Worm (Caenorhabditis elegans) whole organism, mixed stage, embryonic: ENCODE measurements around the gene fbxa-210.

ENCODE experiments used
- M03D4.4 ChIP-seq: sonication (generic microtip); optimal IDR thresholded peaks from 2 replicates; lab custom pipeline; 2017; ENCODE audit warnings: mild to moderate bottlenecking, missing genetic modification characterization, missing compliant biosample characterization
- bed-3 ChIP-seq: fragments of 200-800 bp; sonication (Bioruptor generic); optimal IDR thresholded peaks from 3 replicates; lab custom pipeline; 2018; ENCODE audit warnings: mild to moderate bottlenecking, missing genetic modification characterization, moderate library complexity, missing compliant biosample characterization
- ceh-39 ChIP-seq: fragments of 150-350 bp; optimal IDR thresholded peaks from 2 replicates; lab custom pipeline; 2014; ENCODE audit warnings: missing biosample characterization, missing genetic modification characterization
- ceh-43 ChIP-seq: fragments of 200-800 bp; sonication (Bioruptor generic); optimal IDR thresholded peaks from 2 replicates; lab custom pipeline; 2018; ENCODE audit warnings: mild to moderate bottlenecking, missing genetic modification characterization, moderate library complexity, missing compliant biosample characterization
- ces-1 ChIP-seq: fragments of 150-350 bp; optimal IDR thresholded peaks from 2 replicates; lab custom pipeline; 2014; ENCODE audit warnings: missing biosample characterization, missing genetic modification reagents, missing genetic modification characterization
- cnd-1 ChIP-seq: fragments of 200-800 bp; sonication (Bioruptor generic); optimal IDR thresholded peaks from 2 replicates; lab custom pipeline; 2018; ENCODE audit warnings: mild to moderate bottlenecking, missing genetic modification characterization, missing compliant biosample characterization
- drap-1 ChIP-seq: fragments of 200-800 bp; sonication (Bioruptor generic); optimal IDR thresholded peaks from 3 replicates; lab custom pipeline; 2018; ENCODE audit warnings: mild to moderate bottlenecking, missing genetic modification characterization, missing compliant biosample characterization
- elt-1 ChIP-seq: sonication (generic microtip); optimal IDR thresholded peaks from 2 replicates; lab custom pipeline; 2017; ENCODE audit warnings: missing genetic modification characterization, mild to moderate bottlenecking, missing compliant biosample characterization, antibody characterized with exemption, moderate library complexity, borderline replicate concordance; ENCODE audit not compliant: insufficient read depth
- elt-3 ChIP-seq: fragments of 150-350 bp; optimal IDR thresholded peaks from 2 replicates; lab custom pipeline; 2014; ENCODE audit warnings: missing biosample characterization, missing genetic modification characterization
- flh-1 ChIP-seq: fragments of 200-800 bp; sonication (Bioruptor generic); optimal IDR thresholded peaks from 2 replicates; lab custom pipeline; 2018; ENCODE audit warnings: mild to moderate bottlenecking, missing genetic modification characterization, moderate library complexity, missing compliant biosample characterization
- ham-2 ChIP-seq: fragments of 200-800 bp; sonication (Bioruptor generic); optimal IDR thresholded peaks from 2 replicates; lab custom pipeline; 2018; ENCODE audit warnings: mild to moderate bottlenecking, missing genetic modification characterization, missing compliant biosample characterization
- hlh-1 ChIP-seq: fragments of 150-350 bp; optimal IDR thresholded peaks from 2 replicates; lab custom pipeline; 2014; ENCODE audit warnings: missing biosample characterization, missing genetic modification reagents, missing genetic modification characterization
- lin-13 ChIP-seq: fragments of 150-350 bp; optimal IDR thresholded peaks from 2 replicates; lab custom pipeline; 2014; ENCODE audit warnings: missing biosample characterization, missing genetic modification characterization
- lin-32 ChIP-seq: fragments of 200-800 bp; sonication (Bioruptor generic); optimal IDR thresholded peaks from 2 replicates; lab custom pipeline; 2018; ENCODE audit warnings: mild to moderate bottlenecking, missing genetic modification characterization, missing compliant biosample characterization
- lsy-2 ChIP-seq: fragments of 150-350 bp; optimal IDR thresholded peaks from 2 replicates; lab custom pipeline; 2014; ENCODE audit warnings: missing biosample characterization, missing genetic modification characterization
- mab-5 ChIP-seq: fragments of 150-350 bp; optimal IDR thresholded peaks from 2 replicates; lab custom pipeline; 2014; ENCODE audit warnings: missing biosample characterization, missing genetic modification characterization
- mep-1 ChIP-seq: fragments of 150-350 bp; optimal IDR thresholded peaks from 2 replicates; lab custom pipeline; 2017; ENCODE audit warnings: missing biosample characterization, missing genetic modification reagents, missing genetic modification characterization, inconsistent platforms
- mls-2 ChIP-seq: sonication (generic microtip); optimal IDR thresholded peaks from 2 replicates; lab custom pipeline; 2016; ENCODE audit warnings: mild to moderate bottlenecking, missing genetic modification characterization, moderate library complexity, missing compliant biosample characterization
- nhr-12 ChIP-seq: fragments of 150-350 bp; optimal IDR thresholded peaks from 2 replicates; lab custom pipeline; 2014; ENCODE audit warnings: missing biosample characterization, missing genetic modification characterization
- nhr-2 ChIP-seq: fragments of 150-350 bp; optimal IDR thresholded peaks from 2 replicates; lab custom pipeline; 2014; ENCODE audit warnings: missing biosample characterization, missing genetic modification characterization
- nhr-237 ChIP-seq: fragments of 150-350 bp; optimal IDR thresholded peaks from 2 replicates; lab custom pipeline; 2014; ENCODE audit warnings: missing biosample characterization, missing genetic modification characterization
- nhr-28 ChIP-seq: fragments of 150-350 bp; optimal IDR thresholded peaks from 2 replicates; lab custom pipeline; 2014; ENCODE audit warnings: missing biosample characterization, missing genetic modification characterization
- nhr-76 ChIP-seq: sonication (generic microtip); optimal IDR thresholded peaks from 2 replicates; lab custom pipeline; 2017; ENCODE audit warnings: missing biosample characterization, missing genetic modification characterization
- sem-2 ChIP-seq: fragments of 200-800 bp; sonication (Bioruptor generic); optimal IDR thresholded peaks from 2 replicates; lab custom pipeline; 2018; ENCODE audit warnings: mild to moderate bottlenecking, missing genetic modification characterization, missing compliant biosample characterization
- snpc-4 ChIP-seq: fragments of 150-350 bp; optimal IDR thresholded peaks from 2 replicates; lab custom pipeline; 2014; ENCODE audit warnings: missing biosample characterization, missing genetic modification characterization
- sptf-1 ChIP-seq: sonication (generic microtip); optimal IDR thresholded peaks from 2 replicates; lab custom pipeline; 2017; ENCODE audit warnings: mild to moderate bottlenecking, missing genetic modification characterization, moderate library complexity, missing compliant biosample characterization
- tbx-8 ChIP-seq: fragments of 200-800 bp; sonication (Bioruptor generic); optimal IDR thresholded peaks from 2 replicates; lab custom pipeline; 2018; ENCODE audit warnings: mild to moderate bottlenecking, missing genetic modification characterization, moderate library complexity, missing compliant biosample characterization
- unc-120 ChIP-seq: sonication (generic microtip); optimal IDR thresholded peaks from 2 replicates; lab custom pipeline; 2017; ENCODE audit warnings: missing genetic modification characterization, missing compliant biosample characterization; ENCODE audit not compliant: poor library complexity, severe bottlenecking
- unc-39 ChIP-seq: fragments of 150-350 bp; optimal IDR thresholded peaks from 2 replicates; lab custom pipeline; 2014; ENCODE audit warnings: missing biosample characterization, missing genetic modification characterization
- unc-62 ChIP-seq: fragments of 150-350 bp; optimal IDR thresholded peaks from 2 replicates; lab custom pipeline; 2014; ENCODE audit warnings: missing biosample characterization, missing genetic modification reagents, missing genetic modification characterization
- zip-8 ChIP-seq: fragments of 150-350 bp; optimal IDR thresholded peaks from 2 replicates; lab custom pipeline; 2014; ENCODE audit warnings: missing biosample characterization, missing genetic modification characterization
- ztf-11 ChIP-seq: fragments of 150-350 bp; optimal IDR thresholded peaks from 2 replicates; lab custom pipeline; 2014; ENCODE audit warnings: missing biosample characterization, missing genetic modification characterization

fbxa-210 gene

DNA sequence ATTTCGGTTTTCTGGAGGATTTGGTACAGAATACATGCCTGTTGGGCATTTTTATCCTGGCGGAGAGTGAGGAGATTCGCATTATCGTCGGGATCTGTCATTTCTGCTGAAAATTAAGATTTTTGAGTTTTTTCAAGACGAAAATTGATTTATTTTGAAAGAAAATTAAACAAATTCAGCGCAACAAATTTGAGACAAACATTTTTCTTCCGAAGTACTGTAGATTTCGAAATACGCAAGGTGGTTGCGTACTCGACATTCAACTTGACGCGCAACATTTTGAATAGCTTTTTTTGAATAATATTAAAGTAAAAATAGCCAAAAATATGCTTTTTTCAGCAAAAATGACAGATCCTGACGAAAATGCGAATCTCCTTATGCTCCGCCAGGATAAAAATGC is 9.2 kb downstream of the fbxa-210 start, which contains the start of gene Y37H2A.7:
Gene Y37H2A.7 (minus strand): TSS at position 101 of the 400 bp plus-strand sequence.
- no peak for TF ChIP-seq ztf-11 (tag; lab: Kevin White, UChicago)
- TF ChIP-seq ceh-39 (tag; lab: Kevin White, UChicago): no peak
- TF ChIP-seq tbx-8 (GFP tag; lab: Kevin White, UChicago): no peak
- TF ChIP-seq mab-5 (tag; lab: Kevin White, UChicago): no peak
- no peak for TF ChIP-seq lsy-2 (tag; lab: Kevin White, UChicago)
- no peak for TF ChIP-seq ham-2
- TF ChIP-seq nhr-2: no peak
- TF ChIP-seq ceh-43 (GFP tag; lab: Kevin White, UChicago): no peak
- TF ChIP-seq elt-3 (tag; lab: Kevin White, UChicago): no peak
- no peak for TF ChIP-seq nhr-28 (tag; lab: Kevin White, UChicago)
- TF ChIP-seq unc-62 (GFP tag; lab: Kevin White, UChicago): no peak

DNA sequence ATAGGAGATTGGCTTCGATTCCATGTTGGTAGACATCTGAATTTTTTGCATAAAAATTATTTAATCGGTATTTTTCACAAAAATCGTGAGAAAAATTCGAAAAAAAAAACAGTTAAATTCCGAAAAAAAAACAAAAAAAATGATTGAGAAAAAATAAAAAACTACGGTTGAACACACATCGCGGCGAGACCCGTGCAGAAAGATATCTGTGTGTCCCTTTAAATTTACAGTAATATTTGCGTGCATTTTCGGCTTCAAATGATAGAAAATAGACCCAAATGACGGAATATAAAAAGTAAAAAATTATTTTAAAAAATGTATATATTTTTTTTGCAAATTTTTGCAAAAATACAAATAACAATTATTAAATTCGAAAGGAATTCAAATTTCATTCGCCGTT is 12.5 kb downstream of the fbxa-210 start:
- TF ChIP-seq sem-2 (GFP tag; lab: Kevin White, UChicago) (no peak), nhr-2 (no peak), ces-1 (GFP tag; lab: Kevin White, UChicago) (no peak), snpc-4 (tag; lab: Kevin White, UChicago) (no peak), ceh-43 (GFP tag; lab: Kevin White, UChicago) (no peak), elt-1 (tag; lab: Kevin White, UChicago) (no peak), lin-13 (tag; lab: Kevin White, UChicago) (no peak), mls-2 (tag; lab: Kevin White, UChicago) (no peak), nhr-76 (tag; lab: Kevin White, UChicago) (no peak), unc-39 (tag; lab: Kevin White, UChicago) (no peak), M03D4.4 (no peak), cnd-1 (no peak), nhr-237 (no peak), bed-3 (GFP tag; lab: Kevin White, UChicago) (no peak)

DNA sequence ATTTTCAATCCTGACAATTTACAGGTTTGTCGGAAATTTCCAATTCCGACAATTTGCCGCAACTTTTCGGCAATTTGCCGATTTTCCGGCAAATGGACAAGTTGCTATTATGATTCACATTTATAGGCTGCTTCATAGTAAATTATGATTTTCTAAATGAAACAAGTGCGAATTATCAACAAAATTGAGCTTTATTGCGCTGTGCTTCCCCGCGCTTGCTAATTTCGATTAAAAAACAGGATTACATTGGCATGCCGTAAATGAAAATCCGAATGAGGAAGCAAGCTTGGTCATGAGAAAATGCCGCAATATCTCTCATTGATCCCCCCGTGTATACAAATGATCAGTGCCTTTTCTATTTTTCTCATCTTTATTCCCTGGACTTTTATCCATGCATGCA is 13.5 kb downstream of the fbxa-210 start, which contains the start of gene Y37H2A.10:
Gene Y37H2A.10 (plus strand): TSS at position 301 of the 400 bp plus-strand sequence.
- TF ChIP-seq nhr-12 (tag; lab: Kevin White, UChicago) (no peak), ztf-11 (tag; lab: Kevin White, UChicago) (no peak), mab-5 (tag; lab: Kevin White, UChicago) (no peak), nhr-237 (no peak), bed-3 (GFP tag; lab: Kevin White, UChicago) (no peak), unc-120 (tag; lab: Kevin White, UChicago) (no peak), elt-3 (tag; lab: Kevin White, UChicago) (no peak), nhr-28 (tag; lab: Kevin White, UChicago) (no peak), drap-1 (GFP tag; lab: Kevin White, UChicago) (no peak), unc-62 (GFP tag; lab: Kevin White, UChicago) (no peak), snpc-4 (tag; lab: Kevin White, UChicago) (no peak), zip-8 (tag; lab: Kevin White, UChicago) (no peak), sptf-1 (tag; lab: Kevin White, UChicago) (no peak), tbx-8 (GFP tag; lab: Kevin White, UChicago) (no peak), ham-2 (no peak), ces-1 (GFP tag; lab: Kevin White, UChicago) (no peak)

DNA sequence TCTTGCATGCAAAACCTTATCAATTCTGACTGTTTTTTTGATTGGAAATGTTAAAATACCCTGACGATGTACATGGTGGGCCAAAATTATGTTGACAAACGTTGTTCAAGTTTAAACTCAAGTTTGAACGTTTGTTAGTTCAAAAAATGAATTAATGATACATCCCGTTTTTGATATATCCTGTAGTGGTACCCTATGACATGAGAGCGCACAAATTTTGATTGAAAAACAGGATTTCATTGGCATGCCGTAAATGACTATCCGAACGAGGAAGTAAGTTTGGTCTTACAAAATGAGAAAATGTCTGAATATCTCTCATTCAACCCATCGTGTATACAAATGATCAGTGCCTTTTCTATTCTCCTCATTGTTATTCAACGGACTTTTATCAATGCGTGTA is 16.0 kb downstream of the fbxa-210 start, which contains the start of gene Y37H2A.11:
Gene Y37H2A.11 (plus strand): TSS at position 301 of the 400 bp plus-strand sequence.
- TF ChIP-seq ceh-39 (tag; lab: Kevin White, UChicago) (no peak), snpc-4 (tag; lab: Kevin White, UChicago) (no peak), flh-1 (no peak), hlh-1 (tag; lab: Kevin White, UChicago) (no peak), unc-39 (tag; lab: Kevin White, UChicago) (no peak), tbx-8 (GFP tag; lab: Kevin White, UChicago) (no peak), nhr-2 (no peak), elt-1 (tag; lab: Kevin White, UChicago) (no peak), ztf-11 (tag; lab: Kevin White, UChicago) (no peak), mep-1 (tag; lab: Kevin White, UChicago) (no peak), unc-120 (tag; lab: Kevin White, UChicago) (no peak), zip-8 (tag; lab: Kevin White, UChicago) (no peak), mab-5 (tag; lab: Kevin White, UChicago) (no peak), lin-32 (GFP tag; lab: Kevin White, UChicago) (no peak)
- TF ChIP-seq, all 35 proteins: peak for 0
